Worm (Caenorhabditis elegans) whole organism, early embryonic: Measurements from ENCODE around the gene H41C03.1.

Experiments
- B0310.2 ChIP-seq: sonication (generic microtip); optimal IDR thresholded peaks from 2 replicates; lab custom pipeline; 2016; ENCODE audit warnings: mild to moderate bottlenecking, missing genetic modification characterization, missing compliant biosample characterization
- ama-1 ChIP-seq: fragments of 150-350 bp; optimal IDR thresholded peaks from 2 replicates; lab custom pipeline; 2014
- ets-7 ChIP-seq: sonication (generic microtip); optimal IDR thresholded peaks from 2 replicates; lab custom pipeline; 2016; ENCODE audit warnings: missing genotype, missing genetic modification characterization, missing compliant biosample characterization
- flt-1 ChIP-seq: fragments of 200-800 bp; sonication (Bioruptor generic); IDR thresholded peaks from 2 replicates; pipeline ENCODE4 v1.3.6; 2022; ENCODE audit warnings: missing genetic modification characterization, missing compliant biosample characterization
- hmg-4 ChIP-seq: fragments of 200-800 bp; sonication (Bioruptor generic); optimal IDR thresholded peaks from 2 replicates; lab custom pipeline; 2018; ENCODE audit warnings: mild to moderate bottlenecking, missing genetic modification characterization, missing compliant biosample characterization
- pes-1 ChIP-seq: fragments of 200-800 bp; sonication (Bioruptor generic); IDR thresholded peaks from 2 replicates; pipeline ENCODE4 v1.3.6; 2022; ENCODE audit warnings: missing genetic modification reagents, missing genetic modification characterization, missing compliant biosample characterization
- scrt-1 ChIP-seq: fragments of 200-800 bp; sonication (Bioruptor generic); IDR thresholded peaks from 2 replicates; pipeline ENCODE4 v1.3.6; 2022; ENCODE audit warnings: missing genetic modification characterization, missing compliant biosample characterization
- tbx-11 ChIP-seq: fragments of 200-800 bp; sonication (Bioruptor generic); IDR thresholded peaks from 2 replicates; pipeline ENCODE4 v1.3.6; 2022; ENCODE audit warnings: missing genetic modification characterization, missing compliant biosample characterization
- tbx-37 ChIP-seq: fragments of 200-800 bp; sonication (Bioruptor generic); conservative IDR thresholded peaks from 2 replicates; pipeline ENCODE4 v1.3.6; 2022; ENCODE audit warnings: missing genetic modification reagents, missing genetic modification characterization, missing compliant biosample characterization

- TF ChIP-seq tbx-37 (GFP tag; lab: Robert Waterston, UW), result no peak
- TF ChIP-seq tbx-11 (GFP tag; lab: Robert Waterston, UW), result no peak
- TF ChIP-seq ama-1, result no peak
- no peak for TF ChIP-seq ets-7 (tag; lab: Kevin White, UChicago)
- no peak for TF ChIP-seq pes-1 (GFP tag; lab: Robert Waterston, UW)
- TF ChIP-seq flt-1 (GFP tag; lab: Robert Waterston, UW), result no peak
- TF ChIP-seq scrt-1, result no peak
- TF ChIP-seq hmg-4, result no peak
- TF ChIP-seq B0310.2 (tag; lab: Kevin White, UChicago), result no peak
Observed at ce11 chrII:5899080-5899479, 44.9 kb downstream of the H41C03.1 start.
